Worm (Caenorhabditis elegans) whole organism, young adult: ENCODE data around the gene set-1.

Source experiments
- B0019.2 ChIP-seq: fragments of 200-800 bp; sonication (Bioruptor generic); conservative IDR thresholded peaks from 2 replicates; pipeline ENCODE4 v1.3.6; 2022; ENCODE audit warnings: missing genetic modification reagents, missing genetic modification characterization, missing compliant biosample characterization
- F39B2.1 ChIP-seq: fragments of 200-800 bp; sonication (Bioruptor generic); IDR thresholded peaks from 2 replicates; pipeline ENCODE4 v1.3.6; 2022; ENCODE audit warnings: missing genetic modification reagents, missing genetic modification characterization, missing compliant biosample characterization
- F49E8.2 ChIP-seq: sonication (generic microtip); optimal IDR thresholded peaks from 3 replicates; lab custom pipeline; 2017; ENCODE audit warnings: missing genetic modification characterization, mild to moderate bottlenecking, missing compliant biosample characterization, antibody characterized with exemption, moderate library complexity; ENCODE audit not compliant: insufficient read depth
- F52B5.7 ChIP-seq: sonication (generic microtip); optimal IDR thresholded peaks from 2 replicates; lab custom pipeline; 2016; ENCODE audit warnings: mild to moderate bottlenecking, missing genetic modification characterization, missing compliant biosample characterization
- K11D2.4 ChIP-seq: fragments of 200-800 bp; sonication (Bioruptor generic); IDR thresholded peaks from 2 replicates; pipeline ENCODE4 v1.3.6; 2022; ENCODE audit warnings: missing genetic modification reagents, missing genetic modification characterization, missing compliant biosample characterization
- Y53F4B.3 ChIP-seq: fragments of 200-800 bp; sonication (Bioruptor generic); IDR thresholded peaks from 2 replicates; pipeline ENCODE4 v1.3.6; 2022; ENCODE audit warnings: missing genetic modification reagents, missing genetic modification characterization, missing compliant biosample characterization
- ama-1 ChIP-seq, 3 experiments: fragments of 150-350 bp in 1 of 3; sonication (generic microtip) in 2 of 3; optimal IDR thresholded peaks; 2 replicates each; lab custom pipeline; 2014 to 2018; ENCODE audit warnings: missing biosample characterization in 2 of 3, missing genetic modification characterization in 2 of 3, missing genetic modification reagents in 2 of 3
- aptf-3 ChIP-seq: fragments of 200-800 bp; sonication (Bioruptor generic); IDR thresholded peaks from 2 replicates; pipeline ENCODE4 v1.3.6; 2022; ENCODE audit warnings: missing genetic modification characterization, missing compliant biosample characterization
- attf-3 ChIP-seq: fragments of 200-800 bp; sonication (Bioruptor generic); conservative IDR thresholded peaks from 2 replicates; pipeline ENCODE4 v1.3.6; 2022; ENCODE audit warnings: missing genetic modification reagents, missing genetic modification characterization, missing compliant biosample characterization
- attf-6 ChIP-seq: fragments of 200-800 bp; sonication (Bioruptor generic); IDR thresholded peaks from 2 replicates; pipeline ENCODE4 v1.3.6; 2022; ENCODE audit warnings: missing genetic modification reagents, missing genetic modification characterization, missing compliant biosample characterization
- bed-1 ChIP-seq: fragments of 200-800 bp; sonication (Bioruptor generic); IDR thresholded peaks from 2 replicates; pipeline ENCODE4 v1.3.6; 2022; ENCODE audit warnings: missing genetic modification reagents, missing genetic modification characterization, missing compliant biosample characterization
- cebp-1 ChIP-seq, 2 experiments: fragments of 200-800 bp in 1 of 2; sonication (Bioruptor generic) in 1 of 2; sonication (generic microtip) in 1 of 2; IDR thresholded peaks in 1 of 2; optimal IDR thresholded peaks in 1 of 2; 2 replicates each; pipeline versions ENCODE4 v1.3.6 to Lab custom; 2017 to 2022; ENCODE audit warnings: missing compliant biosample characterization in 2 of 2, missing genetic modification characterization in 2 of 2, mild to moderate bottlenecking in 1 of 2, missing genetic modification reagents in 1 of 2, moderate library complexity in 1 of 2
- ceh-40 ChIP-seq: fragments of 200-800 bp; sonication (Bioruptor generic); IDR thresholded peaks from 2 replicates; pipeline ENCODE4 v1.3.6; 2022; ENCODE audit warnings: missing genetic modification characterization, missing compliant biosample characterization
- die-1 ChIP-seq: sonication (generic microtip); optimal IDR thresholded peaks from 2 replicates; lab custom pipeline; 2016; ENCODE audit warnings: missing genotype, mild to moderate bottlenecking, missing genetic modification characterization, missing compliant biosample characterization
- dox-1 ChIP-seq: fragments of 200-800 bp; sonication (Bioruptor generic); IDR thresholded peaks from 2 replicates; pipeline ENCODE4 v1.3.6; 2022; ENCODE audit warnings: missing genetic modification reagents, missing genetic modification characterization, missing compliant biosample characterization
- dpl-1 ChIP-seq: fragments of 150-350 bp; optimal IDR thresholded peaks from 2 replicates; lab custom pipeline; 2014; ENCODE audit warnings: missing biosample characterization, missing genetic modification reagents, missing genetic modification characterization
- egl-18 ChIP-seq: fragments of 200-800 bp; sonication (Bioruptor generic); IDR thresholded peaks from 2 replicates; pipeline ENCODE4 v1.3.6; 2022; ENCODE audit warnings: missing genetic modification reagents, missing genetic modification characterization, missing compliant biosample characterization
- egrh-3 ChIP-seq: fragments of 200-800 bp; sonication (Bioruptor generic); IDR thresholded peaks from 2 replicates; pipeline ENCODE4 v1.3.6; 2022; ENCODE audit warnings: missing genetic modification reagents, missing genetic modification characterization, missing compliant biosample characterization
- ekl-4 ChIP-seq: fragments of 200-800 bp; sonication (Bioruptor generic); IDR thresholded peaks from 2 replicates; pipeline ENCODE4 v1.3.6; 2022; ENCODE audit warnings: missing genetic modification reagents, missing genetic modification characterization, missing compliant biosample characterization
- fkh-3 ChIP-seq: sonication (generic microtip); optimal IDR thresholded peaks from 2 replicates; lab custom pipeline; 2016; ENCODE audit warnings: mild to moderate bottlenecking, missing genetic modification characterization, missing compliant biosample characterization
- hmg-1.2 ChIP-seq: fragments of 200-800 bp; sonication (Bioruptor generic); IDR thresholded peaks from 2 replicates; pipeline ENCODE4 v1.3.6; 2022; ENCODE audit warnings: missing genetic modification reagents, missing genetic modification characterization, missing compliant biosample characterization
- hrde-1 ChIP-seq: sonication (generic microtip); optimal IDR thresholded peaks from 2 replicates; lab custom pipeline; 2016; ENCODE audit warnings: missing genetic modification characterization, mild to moderate bottlenecking, missing compliant biosample characterization, moderate library complexity, missing genotype, missing genetic modification reagents, borderline replicate concordance
- lin-26 ChIP-seq: fragments of 200-800 bp; sonication (Bioruptor generic); IDR thresholded peaks from 2 replicates; pipeline ENCODE4 v1.3.6; 2022; ENCODE audit warnings: missing genetic modification reagents, missing genetic modification characterization, missing compliant biosample characterization
- lin-35 ChIP-seq, 3 experiments: fragments of 150-350 bp in 2 of 3; sonication (generic microtip) in 1 of 3; optimal IDR thresholded peaks; 2 replicates each; lab custom pipeline; 2014 to 2018; ENCODE audit warnings: missing biosample characterization in 3 of 3, missing genetic modification characterization in 3 of 3, missing genetic modification reagents in 3 of 3
- lsy-27 ChIP-seq: sonication (generic microtip); optimal IDR thresholded peaks from 2 replicates; lab custom pipeline; 2017; ENCODE audit warnings: missing genetic modification characterization, mild to moderate bottlenecking, missing compliant biosample characterization, antibody characterized with exemption, missing genotype, borderline replicate concordance; ENCODE audit not compliant: insufficient read depth
- madf-3 ChIP-seq: fragments of 200-800 bp; sonication (Bioruptor generic); IDR thresholded peaks from 2 replicates; pipeline ENCODE4 v1.3.6; 2022; ENCODE audit warnings: missing genetic modification reagents, missing genetic modification characterization, missing compliant biosample characterization
- mcd-1 ChIP-seq: fragments of 200-800 bp; sonication (Bioruptor generic); IDR thresholded peaks from 2 replicates; pipeline ENCODE4 v1.3.6; 2022; ENCODE audit warnings: missing genetic modification reagents, missing genetic modification characterization, missing compliant biosample characterization
- mel-28 ChIP-seq: sonication (generic microtip); optimal IDR thresholded peaks from 2 replicates; lab custom pipeline; 2016; ENCODE audit warnings: borderline replicate concordance, mild to moderate bottlenecking, missing genetic modification characterization, missing compliant biosample characterization
- nfya-2 ChIP-seq: fragments of 200-800 bp; sonication (Bioruptor generic); IDR thresholded peaks from 2 replicates; pipeline ENCODE4 v1.3.6; 2022; ENCODE audit warnings: missing genetic modification reagents, missing genetic modification characterization, missing compliant biosample characterization
- nfyb-1 ChIP-seq: fragments of 200-800 bp; sonication (Bioruptor generic); IDR thresholded peaks from 2 replicates; pipeline ENCODE4 v1.3.6; 2022; ENCODE audit warnings: missing genetic modification reagents, missing genetic modification characterization, missing compliant biosample characterization
- nhr-120 ChIP-seq: fragments of 200-800 bp; sonication (Bioruptor generic); IDR thresholded peaks from 2 replicates; pipeline ENCODE4 v1.3.6; 2022; ENCODE audit warnings: missing genetic modification characterization, missing compliant biosample characterization
- nhr-179 ChIP-seq: sonication (generic microtip); optimal IDR thresholded peaks from 2 replicates; lab custom pipeline; 2016; ENCODE audit warnings: mild to moderate bottlenecking, missing genetic modification characterization, missing compliant biosample characterization
- nhr-27 ChIP-seq: fragments of 200-800 bp; sonication (Bioruptor generic); optimal IDR thresholded peaks from 2 replicates; lab custom pipeline; 2018; ENCODE audit warnings: mild to moderate bottlenecking, missing genetic modification characterization, moderate library complexity, missing compliant biosample characterization
- nhr-80 ChIP-seq: sonication (generic microtip); optimal IDR thresholded peaks from 2 replicates; lab custom pipeline; 2016; ENCODE audit warnings: missing genetic modification characterization, missing compliant biosample characterization
- repo-1 ChIP-seq: sonication (generic microtip); optimal IDR thresholded peaks from 2 replicates; lab custom pipeline; 2017; ENCODE audit warnings: mild to moderate bottlenecking, missing genetic modification characterization, missing compliant biosample characterization
- sdz-38 ChIP-seq: sonication (generic microtip); optimal IDR thresholded peaks from 2 replicates; lab custom pipeline; 2016; ENCODE audit warnings: missing genotype, missing genetic modification characterization, missing compliant biosample characterization
- snpc-1.3 ChIP-seq: sonication (generic microtip); optimal IDR thresholded peaks from 2 replicates; lab custom pipeline; 2017; ENCODE audit warnings: missing genetic modification characterization, mild to moderate bottlenecking, missing compliant biosample characterization, antibody characterized with exemption, moderate library complexity, missing genotype, missing genetic modification reagents; ENCODE audit not compliant: insufficient read depth
- snpc-3.4 ChIP-seq: sonication (generic microtip); optimal IDR thresholded peaks from 2 replicates; lab custom pipeline; 2017; ENCODE audit warnings: missing genetic modification characterization, mild to moderate bottlenecking, missing compliant biosample characterization, antibody characterized with exemption, moderate library complexity, missing genotype, missing genetic modification reagents
- somi-1 ChIP-seq: fragments of 200-800 bp; sonication (Bioruptor generic); optimal IDR thresholded peaks from 2 replicates; lab custom pipeline; 2018; ENCODE audit warnings: mild to moderate bottlenecking, missing genetic modification characterization, missing compliant biosample characterization
- sptf-2 ChIP-seq: fragments of 200-800 bp; sonication (Bioruptor generic); optimal IDR thresholded peaks from 2 replicates; lab custom pipeline; 2018; ENCODE audit warnings: mild to moderate bottlenecking, missing genetic modification characterization, missing compliant biosample characterization
- tbx-9 ChIP-seq: sonication (generic microtip); optimal IDR thresholded peaks from 2 replicates; lab custom pipeline; 2016; ENCODE audit warnings: borderline replicate concordance, missing genetic modification characterization, inconsistent platforms, missing compliant biosample characterization
- ztf-26 ChIP-seq: sonication (generic microtip); optimal IDR thresholded peaks from 2 replicates; lab custom pipeline; 2017; ENCODE audit warnings: missing genetic modification characterization, missing compliant biosample characterization
- ztf-3 ChIP-seq: fragments of 200-800 bp; sonication (Bioruptor generic); optimal IDR thresholded peaks from 2 replicates; lab custom pipeline; 2018; ENCODE audit warnings: mild to moderate bottlenecking, missing genetic modification characterization, missing compliant biosample characterization

The set-1 gene

DNA sequence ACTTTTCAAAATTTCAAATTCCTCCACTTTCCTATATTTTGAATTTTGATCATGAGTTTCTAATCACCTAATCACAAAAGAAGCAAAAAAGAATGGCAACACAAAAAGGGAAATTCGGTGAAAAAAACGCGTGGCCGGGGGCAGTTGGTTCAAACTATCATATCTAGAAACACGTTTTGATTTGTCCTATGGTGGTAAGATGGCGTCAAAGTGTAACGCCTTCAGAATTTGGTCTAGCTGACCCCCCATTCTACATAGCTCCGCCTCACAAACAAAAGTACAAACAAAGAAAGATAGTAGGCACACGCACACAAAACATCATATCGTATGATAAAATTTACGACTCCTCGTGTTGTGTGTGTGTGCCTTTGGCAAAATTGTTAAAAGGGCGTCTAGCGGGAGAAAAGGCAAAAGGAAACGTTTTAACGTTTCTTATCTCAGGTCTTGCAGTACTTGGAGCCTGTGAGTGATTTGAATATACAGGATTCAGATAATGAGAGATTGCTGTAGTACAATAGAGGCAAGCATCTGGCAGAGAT lies 30.1 kb downstream of the set-1 start:
- TF ChIP-seq snpc-1.3 (tag; lab: Kevin White, UChicago) (no peak), nhr-80 (tag; lab: Kevin White, UChicago) (peak; percentile 72), hmg-1.2 (GFP tag; lab: Robert Waterston, UW) (peak; percentile 30; the same call in 1 of the 2 replicates), dox-1 (GFP tag; lab: Robert Waterston, UW) (peak; percentile 15; the same call in 1 of the 2 replicates), lin-26 (peak; percentile 46; the same call in 1 of the 2 replicates)
- TF ChIP-seq, all 124 proteins: peak for 4

DNA sequence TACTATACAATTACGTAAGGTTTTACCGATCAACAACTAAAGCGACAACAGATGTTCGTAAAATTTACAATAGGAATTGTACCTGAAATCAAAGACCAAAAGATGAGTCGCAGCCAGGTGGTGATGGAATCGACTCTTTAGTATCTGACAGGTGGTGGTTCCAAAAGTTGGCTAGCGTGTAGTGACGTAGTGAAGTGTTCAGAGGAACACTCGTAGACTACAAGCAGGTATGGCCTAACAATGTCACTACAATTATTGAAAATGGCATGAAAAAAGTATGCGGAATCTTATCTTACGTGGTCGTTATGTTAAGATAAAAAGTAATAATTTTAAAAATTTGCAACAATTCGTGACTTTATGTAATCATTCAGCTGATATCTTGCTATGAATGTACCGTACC lies 30.7 kb downstream of the set-1 start:
- TF ChIP-seq lin-35 (GFP tag; optimal IDR thresholded peaks at IDR 0.05; lab: Kevin White, UChicago), result peak in 1 of 3 experiments; percentile 6
- peak; percentile 43 for TF ChIP-seq ama-1 (optimal IDR thresholded peaks at IDR 0.05; lab: Kevin White, UChicago)
- no peak for TF ChIP-seq ama-1 (GFP tag; optimal IDR thresholded peaks at IDR 0.05; lab: Kevin White, UChicago)
- no peak for TF ChIP-seq sdz-38
- TF ChIP-seq repo-1 (tag; lab: Kevin White, UChicago), result peak; percentile 25
- TF ChIP-seq nhr-120, result no peak
- TF ChIP-seq hrde-1, result no peak
- TF ChIP-seq F39B2.1 (GFP tag; lab: Robert Waterston, UW), result no peak

DNA sequence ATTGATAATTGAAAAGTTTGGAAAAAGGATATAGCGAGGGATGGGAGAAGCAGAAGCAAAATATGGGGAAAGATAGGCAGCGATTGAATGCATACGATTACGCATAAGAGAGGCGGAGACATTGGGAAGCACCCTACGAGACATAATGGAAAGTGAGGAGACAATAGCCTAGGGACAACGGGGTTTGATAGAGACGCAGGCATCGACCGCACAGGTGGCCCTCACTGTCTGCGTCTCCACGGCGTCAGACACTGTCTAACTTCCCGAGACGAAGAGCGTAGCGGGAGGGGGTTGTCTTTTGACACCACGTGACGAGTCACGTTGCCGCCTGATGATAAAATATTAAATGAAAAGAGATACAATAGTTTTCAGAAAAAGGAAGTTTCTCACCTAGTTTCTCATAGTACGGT lies 31.2 kb downstream of the set-1 start:
- TF ChIP-seq dpl-1 (GFP tag; lab: Kevin White, UChicago) (no peak), attf-3 (GFP tag; lab: Robert Waterston, UW) (no peak), snpc-3.4 (tag; lab: Kevin White, UChicago) (no peak), aptf-3 (no peak), mel-28 (tag; lab: Kevin White, UChicago) (no peak), attf-6 (GFP tag; lab: Robert Waterston, UW) (no peak), cebp-1 (GFP tag; IDR thresholded peaks at IDR 0.05; lab: Robert Waterston, UW) (0 out of 2 replicates have a peak, but pooled peaks have one; percentile 7), cebp-1 (tag; optimal IDR thresholded peaks at IDR 0.05; lab: Kevin White, UChicago) (peak; percentile 88), nfya-2 (GFP tag; lab: Robert Waterston, UW) (no peak), mcd-1 (GFP tag; lab: Robert Waterston, UW) (peak; percentile 81), ztf-3 (peak; percentile 63), repo-1 (tag; lab: Kevin White, UChicago) (peak; percentile 89), nhr-80 (tag; lab: Kevin White, UChicago) (peak; percentile 75), ztf-26 (tag; lab: Kevin White, UChicago) (peak; percentile 88), somi-1 (peak; percentile 88), nhr-27 (no peak), fkh-3 (tag; lab: Kevin White, UChicago) (no peak), egl-18 (GFP tag; lab: Robert Waterston, UW) (no peak), lsy-27 (tag; lab: Kevin White, UChicago) (no peak), Y53F4B.3 (no peak), dox-1 (GFP tag; lab: Robert Waterston, UW) (peak; percentile 80), nfyb-1 (GFP tag; lab: Robert Waterston, UW) (peak; percentile 90), egrh-3 (no peak), ceh-40 (GFP tag; lab: Robert Waterston, UW) (no peak), nhr-179 (tag; lab: Kevin White, UChicago) (no peak), B0019.2 (no peak), bed-1 (GFP tag; lab: Robert Waterston, UW) (no peak), F52B5.7 (tag; lab: Kevin White, UChicago) (no peak), madf-3 (GFP tag; lab: Robert Waterston, UW) (0 out of 2 replicates have a peak, but pooled peaks have one; percentile 55), tbx-9 (tag; lab: Kevin White, UChicago) (no peak), die-1 (no peak), K11D2.4 (GFP tag; lab: Robert Waterston, UW) (peak; percentile 85), sptf-2 (GFP tag; lab: Kevin White, UChicago) (no peak), ekl-4 (GFP tag; lab: Robert Waterston, UW) (peak; percentile 92), F49E8.2 (tag; lab: Kevin White, UChicago) (no peak)
